Worm (Caenorhabditis elegans) whole organism, L1 larva: ENCODE results near the gene F52C12.2.

ENCODE experiments used
- dpl-1 ChIP-seq, 3 experiments: fragments of 150-350 bp in 2 of 3; sonication (generic microtip) in 1 of 3; optimal IDR thresholded peaks; 2 replicates each; lab custom pipeline; 2014 to 2017; ENCODE audit warnings: missing biosample characterization in 3 of 3, missing genetic modification characterization in 3 of 3, missing genetic modification reagents in 3 of 3
- mdl-1 ChIP-seq, 2 experiments: fragments of 150-350 bp; optimal IDR thresholded peaks; 2 replicates each; lab custom pipeline; 2014 to 2017; ENCODE audit warnings: missing biosample characterization in 2 of 2, missing genetic modification characterization in 2 of 2, inconsistent platforms in 1 of 2

DNA sequence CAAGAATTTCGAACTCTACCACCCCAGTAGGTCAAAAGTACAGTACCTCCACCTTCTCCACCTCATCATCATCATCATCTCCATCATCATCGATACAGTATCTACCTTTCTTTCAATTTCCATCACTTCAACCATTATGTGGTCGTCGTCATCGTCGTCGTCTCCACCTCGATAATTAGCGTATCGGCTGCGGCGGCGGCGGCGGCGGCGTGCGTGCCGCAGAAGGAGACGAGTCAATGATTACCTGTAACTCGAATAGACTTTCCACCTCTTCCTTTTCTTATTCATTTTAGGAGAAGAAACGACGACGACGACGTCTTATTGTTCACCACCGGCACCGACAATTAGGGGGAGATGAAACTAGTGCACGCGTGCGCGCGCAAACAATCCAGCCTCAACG lies 37.8 kb upstream of the F52C12.2 start:
- TF ChIP-seq dpl-1 (GFP tag; optimal IDR thresholded peaks at IDR 0.05; lab: Kevin White, UChicago) (no peak), mdl-1 (tag; optimal IDR thresholded peaks at IDR 0.05; lab: Kevin White, UChicago) (no peak)
